Worm (Caenorhabditis elegans) whole organism, midembryonic: ENCODE results near the gene srz-100.

Source experiments
- T22C8.4 ChIP-seq: fragments of 200-800 bp; sonication (Bioruptor generic); IDR thresholded peaks from 2 replicates; pipeline ENCODE4 v1.3.6; 2022; ENCODE audit warnings: missing genetic modification characterization, missing compliant biosample characterization
- cog-1 ChIP-seq: sonication (generic microtip); optimal IDR thresholded peaks from 2 replicates; lab custom pipeline; 2016; ENCODE audit warnings: missing genetic modification characterization, missing compliant biosample characterization
- flt-1 ChIP-seq: fragments of 200-800 bp; sonication (Bioruptor generic); IDR thresholded peaks from 2 replicates; pipeline ENCODE4 v1.3.6; 2022; ENCODE audit warnings: missing genetic modification characterization, missing compliant biosample characterization
- klf-2 ChIP-seq: fragments of 200-800 bp; sonication (Bioruptor generic); conservative IDR thresholded peaks from 2 replicates; pipeline ENCODE4 v1.3.6; 2022; ENCODE audit warnings: missing genetic modification reagents, missing genetic modification characterization, missing compliant biosample characterization
- med-1 ChIP-seq: sonication (generic microtip); optimal IDR thresholded peaks from 2 replicates; lab custom pipeline; 2017; ENCODE audit warnings: missing genetic modification characterization, mild to moderate bottlenecking, missing compliant biosample characterization, antibody characterized with exemption, missing genetic modification reagents; ENCODE audit not compliant: insufficient read depth
- ref-1 ChIP-seq: fragments of 200-800 bp; sonication (Bioruptor generic); conservative IDR thresholded peaks from 2 replicates; pipeline ENCODE4 v1.3.6; 2022; ENCODE audit warnings: missing genetic modification reagents, missing genetic modification characterization, missing compliant biosample characterization
- tab-1 ChIP-seq: fragments of 200-800 bp; sonication (Bioruptor generic); IDR thresholded peaks from 2 replicates; pipeline ENCODE4 v1.3.6; 2022; ENCODE audit warnings: missing genetic modification characterization, missing compliant biosample characterization
- ztf-23 ChIP-seq: fragments of 200-800 bp; sonication (Bioruptor generic); IDR thresholded peaks from 2 replicates; pipeline ENCODE4 v1.3.6; 2022; ENCODE audit warnings: missing genetic modification reagents, missing genetic modification characterization, missing compliant biosample characterization
- ztf-29 ChIP-seq: fragments of 200-800 bp; sonication (Bioruptor generic); IDR thresholded peaks from 2 replicates; pipeline ENCODE4 v1.3.6; 2022; ENCODE audit warnings: missing genetic modification reagents, missing genetic modification characterization, missing compliant biosample characterization

Gene srz-100

DNA sequence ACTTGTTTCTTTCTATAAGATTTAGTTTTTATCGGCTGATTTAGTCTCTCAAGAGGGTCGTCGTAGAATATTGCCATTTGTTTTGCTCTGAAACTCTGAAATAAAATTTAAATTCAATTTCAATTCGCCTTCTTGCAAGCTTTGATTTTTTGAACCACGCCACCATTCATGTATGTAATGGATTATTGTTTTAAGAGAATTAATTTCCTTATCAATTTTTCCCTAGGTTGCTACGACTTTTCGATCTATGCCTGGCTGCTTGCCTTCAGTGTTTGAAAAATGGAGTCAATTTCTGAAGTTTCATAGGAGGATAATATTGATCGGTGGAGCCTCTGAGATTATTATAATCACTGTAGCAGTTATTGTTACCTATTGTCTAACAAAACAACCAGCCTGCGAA, 3.8 kb downstream of the srz-100 start, which contains the start of the genes clec-38 and clec-34:
Gene clec-38 (minus strand): TSS at position 101 of the 400 bp plus-strand sequence.
Gene clec-34 (plus strand): TSS at position 248 of the 400 bp plus-strand sequence.
- TF ChIP-seq T22C8.4 (GFP tag; lab: Robert Waterston, UW): no peak
- TF ChIP-seq med-1 (GFP tag; lab: Kevin White, UChicago): no peak
- TF ChIP-seq tab-1 (GFP tag; lab: Robert Waterston, UW): no peak
- TF ChIP-seq ztf-29: no peak
- TF ChIP-seq cog-1 (tag; lab: Kevin White, UChicago): no peak
- no peak for TF ChIP-seq klf-2
- no peak for TF ChIP-seq flt-1
- no peak for TF ChIP-seq ztf-23 (GFP tag; lab: Robert Waterston, UW)
- TF ChIP-seq ref-1 (GFP tag; lab: Robert Waterston, UW): no peak

DNA sequence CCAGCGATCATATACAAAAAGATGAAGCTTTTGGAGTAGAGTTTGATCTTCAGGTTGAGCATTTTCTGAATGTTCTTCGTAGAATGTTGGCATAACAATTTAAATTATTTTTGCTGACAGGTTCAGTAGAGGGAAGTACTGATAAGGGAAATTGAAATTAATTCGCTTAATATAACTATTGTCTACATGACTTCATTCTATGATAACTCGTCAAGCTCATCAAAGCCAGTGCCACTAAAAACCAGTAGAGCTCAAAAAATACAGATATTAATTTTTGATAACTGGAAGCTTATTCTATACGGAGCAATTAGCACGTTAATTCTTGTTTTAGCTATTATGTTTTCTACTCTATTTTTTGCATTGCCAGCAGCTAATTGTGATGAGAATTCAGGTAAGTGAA, 7.4 kb downstream of the srz-100 start, which contains the start of the genes clec-29 and clec-39:
Gene clec-29 (minus strand): TSS at position 101 of the 400 bp plus-strand sequence.
Gene clec-39 (plus strand): TSS at position 169 of the 400 bp plus-strand sequence.
- TF ChIP-seq tab-1 (GFP tag; lab: Robert Waterston, UW) (no peak), ztf-23 (GFP tag; lab: Robert Waterston, UW) (no peak), cog-1 (tag; lab: Kevin White, UChicago) (no peak), klf-2 (no peak), ref-1 (GFP tag; lab: Robert Waterston, UW) (no peak), T22C8.4 (GFP tag; lab: Robert Waterston, UW) (no peak), ztf-29 (no peak), med-1 (GFP tag; lab: Kevin White, UChicago) (no peak), flt-1 (no peak)

ce11 chrV:16742123-16742522, 10.4 kb downstream of the srz-100 start, which contains the start of gene T25E12.6:
TSS of gene T25E12.6 (plus strand) at chrV:16742423.
- TF ChIP-seq flt-1 (no peak), ztf-29 (no peak), ztf-23 (GFP tag; lab: Robert Waterston, UW) (no peak), T22C8.4 (GFP tag; lab: Robert Waterston, UW) (no peak), klf-2 (no peak), cog-1 (tag; lab: Kevin White, UChicago) (no peak), med-1 (GFP tag; lab: Kevin White, UChicago) (no peak), tab-1 (GFP tag; lab: Robert Waterston, UW) (no peak), ref-1 (GFP tag; lab: Robert Waterston, UW) (no peak)

DNA sequence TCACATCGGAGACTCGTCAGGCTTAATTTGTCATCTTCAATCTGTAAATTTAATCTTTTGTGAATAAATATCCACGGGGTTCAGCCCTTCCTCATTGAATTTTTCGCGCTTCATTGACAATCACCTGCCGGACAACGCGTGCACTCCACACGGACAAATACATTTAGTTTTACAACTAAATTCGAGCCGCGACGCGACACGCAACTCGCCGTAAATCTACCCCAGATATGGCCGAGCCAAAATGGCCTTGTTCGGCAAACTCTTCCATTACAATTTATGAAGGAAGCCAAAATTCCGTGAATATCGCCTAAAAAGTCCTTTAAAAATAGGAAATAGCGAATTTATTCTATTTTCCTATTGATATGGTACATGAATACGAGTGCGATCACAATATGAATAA, 13.1 kb downstream of the srz-100 start:
- TF ChIP-seq cog-1 (tag; lab: Kevin White, UChicago): no peak
- no peak for TF ChIP-seq ref-1 (GFP tag; lab: Robert Waterston, UW)
- no peak for TF ChIP-seq med-1 (GFP tag; lab: Kevin White, UChicago)
- TF ChIP-seq tab-1 (GFP tag; lab: Robert Waterston, UW): no peak
- TF ChIP-seq flt-1: no peak
- no peak for TF ChIP-seq ztf-23 (GFP tag; lab: Robert Waterston, UW)
- no peak for TF ChIP-seq T22C8.4 (GFP tag; lab: Robert Waterston, UW)
- TF ChIP-seq ztf-29: no peak

DNA sequence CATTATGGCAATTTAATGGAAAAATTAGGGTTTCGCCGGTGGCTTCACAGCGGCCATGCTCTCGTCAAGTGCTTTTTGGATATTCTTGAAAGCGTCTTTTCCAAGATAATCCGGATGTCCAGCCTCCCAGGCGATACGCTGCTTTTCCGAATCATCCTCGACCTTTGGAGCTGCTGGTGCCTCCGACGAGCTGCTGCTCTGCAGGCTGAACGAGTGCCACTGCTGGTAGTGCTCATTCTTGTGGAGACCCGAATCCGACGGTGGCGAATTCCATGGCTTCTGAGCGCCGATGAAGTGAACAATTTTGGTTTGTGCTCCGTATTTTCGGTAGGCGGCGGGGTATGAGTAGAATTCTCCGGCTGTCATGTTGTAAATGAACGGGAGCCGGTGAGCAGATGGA, 13.5 kb downstream of the srz-100 start:
- TF ChIP-seq ztf-23 (GFP tag; lab: Robert Waterston, UW) (no peak), cog-1 (tag; lab: Kevin White, UChicago) (no peak), tab-1 (GFP tag; lab: Robert Waterston, UW) (no peak), T22C8.4 (GFP tag; lab: Robert Waterston, UW) (no peak), ref-1 (GFP tag; lab: Robert Waterston, UW) (no peak), klf-2 (no peak), ztf-29 (no peak)

- TF ChIP-seq tab-1 (GFP tag; lab: Robert Waterston, UW) (no peak), ztf-23 (GFP tag; lab: Robert Waterston, UW) (no peak)
Measured at ce11 chrV:16746231-16746990, 14.7 kb downstream of the srz-100 start, which contains the start of gene gyg-2. TSS of gene gyg-2 (minus strand) at chrV:16746258.

- TF ChIP-seq ztf-23 (GFP tag; lab: Robert Waterston, UW): no peak
- TF ChIP-seq tab-1 (GFP tag; lab: Robert Waterston, UW): no peak
- no peak for TF ChIP-seq cog-1 (tag; lab: Kevin White, UChicago)
- TF ChIP-seq T22C8.4 (GFP tag; lab: Robert Waterston, UW): no peak
- no peak for TF ChIP-seq ztf-29
- TF ChIP-seq flt-1: no peak
- TF ChIP-seq ref-1 (GFP tag; lab: Robert Waterston, UW): no peak
- no peak for TF ChIP-seq klf-2
- TF ChIP-seq med-1 (GFP tag; lab: Kevin White, UChicago): no peak
Measured at ce11 chrV:16747031-16747672, 15.5 kb downstream of the srz-100 start, which contains the start of gene dkf-2. TSS of gene dkf-2 (plus strand) at chrV:16747622.

DNA sequence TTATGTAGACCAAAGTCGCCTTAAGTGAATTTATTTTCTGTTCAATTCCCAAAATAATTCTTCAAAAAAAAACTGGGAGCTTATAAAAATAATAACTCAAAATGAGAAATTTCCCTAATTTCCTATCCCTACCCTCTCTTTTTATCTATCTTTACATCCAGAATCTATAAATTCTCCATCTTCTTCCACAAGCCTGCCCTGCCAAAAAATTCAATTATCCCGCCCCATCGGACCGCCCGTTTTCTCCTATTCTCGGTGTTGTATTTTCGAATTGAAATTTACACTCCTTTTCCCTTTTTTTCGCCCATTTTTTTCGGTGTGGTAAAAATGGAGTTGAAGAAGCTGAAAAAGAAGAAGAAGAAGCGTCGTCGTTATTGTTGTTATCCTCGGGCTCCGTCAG, 17.8 kb downstream of the srz-100 start:
- no peak for TF ChIP-seq med-1 (GFP tag; lab: Kevin White, UChicago)
- no peak for TF ChIP-seq ztf-29
- TF ChIP-seq ref-1 (GFP tag; lab: Robert Waterston, UW): no peak
- TF ChIP-seq ztf-23 (GFP tag; lab: Robert Waterston, UW): no peak
- TF ChIP-seq T22C8.4 (GFP tag; lab: Robert Waterston, UW): no peak
- no peak for TF ChIP-seq flt-1
- TF ChIP-seq klf-2: no peak
- TF ChIP-seq cog-1 (tag; lab: Kevin White, UChicago): no peak
- no peak for TF ChIP-seq tab-1 (GFP tag; lab: Robert Waterston, UW)
